Fruit fly (Drosophila melanogaster) S2 (cell line): ENCODE measurements around the gene LysB.

Experiments
- CG8478 ChIP-seq: fragments of >200 bp; optimal IDR thresholded peaks from 2 replicates; lab custom pipeline; 2018
- CTCF ChIP-seq, 2 experiments: fragments of >200 bp; optimal IDR thresholded peaks; 2 replicates each; lab custom pipeline; 2018

dm6 chr3L:1238219-1238618 lies 31.0 kb downstream of the LysB start, which contains the start of gene CG9192:
- no peak for TF ChIP-seq CTCF (optimal IDR thresholded peaks at IDR 0.05; lab: Kevin White, UChicago)
- no peak for TF ChIP-seq CG8478 (lab: Kevin White, UChicago)
